Fruit fly (Drosophila melanogaster): ENCODE results near the gene CG13887.

CG13887 gene

DNA sequence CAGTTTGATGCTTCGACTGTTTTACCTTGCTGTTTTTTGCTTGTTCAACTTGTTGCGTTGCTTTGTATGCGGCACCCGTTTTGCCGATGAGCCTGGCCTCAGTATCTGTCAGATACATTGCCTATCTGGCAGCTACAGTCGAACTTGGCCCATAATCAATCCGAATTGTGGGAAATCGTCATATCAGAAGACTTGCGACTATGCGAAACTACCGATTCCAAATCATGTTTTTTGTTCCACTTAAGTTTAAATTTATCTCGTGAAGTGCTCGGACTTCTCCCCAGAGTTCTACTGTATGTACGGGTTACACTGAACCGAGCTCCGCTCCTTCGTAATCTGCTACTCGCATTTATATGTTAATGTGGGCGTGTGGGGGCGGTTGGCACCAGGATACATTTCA is 46.6 kb downstream of the CG13887 start (continued):
- peak; percentile 23 for TF ChIP-seq Fer3 (tag; optimal IDR thresholded peaks at IDR 0.05)
- 0 out of 2 replicates have a peak, but pooled peaks have one; percentile 16 for TF ChIP-seq MBD-R2 (GFP tag; IDR thresholded peaks at IDR 0.05)
- TF ChIP-seq CG9609 (GFP tag; optimal IDR thresholded peaks at IDR 0.05), result no peak
- TF ChIP-seq dysf (GFP tag; IDR thresholded peaks at IDR 0.05), result peak; percentile 40; the same call in 1 of the 3 replicates
- no peak for TF ChIP-seq pita (GFP tag; optimal IDR thresholded peaks at IDR 0.05)
- no peak for TF ChIP-seq CG6791 (GFP tag; IDR thresholded peaks at IDR 0.05; ENCODE audit: partially characterized antibody)
- no peak for TF ChIP-seq gem (tag; optimal IDR thresholded peaks at IDR 0.05)
- TF ChIP-seq gce (GFP tag; IDR thresholded peaks at IDR 0.05), result no peak
- TF ChIP-seq CG10209 (GFP tag; optimal IDR thresholded peaks at IDR 0.05), result no peak
- no peak for TF ChIP-seq CG1832 (GFP tag; optimal IDR thresholded peaks at IDR 0.05)
- TF ChIP-seq CG12769 (tag; optimal IDR thresholded peaks at IDR 0.05), result no peak
- no peak for TF ChIP-seq bcd (GFP tag; optimal IDR thresholded peaks at IDR 0.05)
- no peak for TF ChIP-seq inv (GFP tag; IDR thresholded peaks at IDR 0.05; ENCODE audit: partially characterized antibody)
- TF ChIP-seq CG3065 (GFP tag; optimal IDR thresholded peaks at IDR 0.05), result no peak
- TF ChIP-seq lab (GFP tag; optimal IDR thresholded peaks at IDR 0.05), result peak; percentile 46
- TF ChIP-seq GATAe (GFP tag; conservative IDR thresholded peaks at IDR 0.05), result 0 out of 2 replicates have a peak, but pooled peaks have one; percentile 10
- TF ChIP-seq Ada2b (GFP tag; IDR thresholded peaks at IDR 0.05), result no peak
- peak; percentile 66 for TF ChIP-seq Rfx (GFP tag; IDR thresholded peaks at IDR 0.05)
- no peak for TF ChIP-seq Fer1 (GFP tag; optimal IDR thresholded peaks at IDR 0.05)
- no peak for TF ChIP-seq NC2α (GFP tag; optimal IDR thresholded peaks at IDR 0.05)
- peak; percentile 23; the same call in 1 of the 2 replicates for TF ChIP-seq sob (GFP tag; IDR thresholded peaks at IDR 0.05)
- no peak for TF ChIP-seq CG2875 (GFP tag; optimal IDR thresholded peaks at IDR 0.05)
- TF ChIP-seq lov (optimal IDR thresholded peaks at IDR 0.05), result no peak
- no peak for TF ChIP-seq lov (GFP tag; IDR thresholded peaks at IDR 0.05)
- no peak for TF ChIP-seq CG15514 (GFP tag; optimal IDR thresholded peaks at IDR 0.05)
- no peak for TF ChIP-seq CG11696 (GFP tag; IDR thresholded peaks at IDR 0.05)
- peak; percentile 13; the same call in 1 of the 3 replicates for TF ChIP-seq zfh1 (GFP tag; IDR thresholded peaks at IDR 0.05)
- no peak for TF ChIP-seq HmgD (GFP tag; optimal IDR thresholded peaks at IDR 0.05)
- TF ChIP-seq kay (GFP tag; optimal IDR thresholded peaks at IDR 0.05), result no peak
- no peak for TF ChIP-seq CG8944 (GFP tag; optimal IDR thresholded peaks at IDR 0.05)
- TF ChIP-seq CG6683 (GFP tag; optimal IDR thresholded peaks at IDR 0.05), result no peak
- TF ChIP-seq CG18764 (GFP tag; optimal IDR thresholded peaks at IDR 0.05), result no peak
- no peak for TF ChIP-seq CG4360 (GFP tag; IDR thresholded peaks at IDR 0.05)
- no peak for TF ChIP-seq CG12155 (GFP tag; optimal IDR thresholded peaks at IDR 0.05)
- peak; percentile 15 for TF ChIP-seq CG3281 (GFP tag; optimal IDR thresholded peaks at IDR 0.05)
- TF ChIP-seq Taf1 (GFP tag; IDR thresholded peaks at IDR 0.05), result peak; percentile 7; the same call in 1 of the 2 replicates
- no peak for TF ChIP-seq stc (GFP tag; IDR thresholded peaks at IDR 0.05)
- TF ChIP-seq Med (GFP tag), result peak; percentile 84
- TF ChIP-seq Gug (GFP tag; IDR thresholded peaks at IDR 0.05), result no peak
- no peak for TF ChIP-seq PHDP (tag; optimal IDR thresholded peaks at IDR 0.05)
- TF ChIP-seq CG7928 (GFP tag; optimal IDR thresholded peaks at IDR 0.05), result no peak
- no peak for TF ChIP-seq CG2712 (tag; optimal IDR thresholded peaks at IDR 0.05)
- TF ChIP-seq Doc2 (GFP tag; IDR thresholded peaks at IDR 0.05), result no peak
- no peak for TF ChIP-seq crc (GFP tag; optimal IDR thresholded peaks at IDR 0.05)
- peak; percentile 5 for TF ChIP-seq CG2120 (GFP tag; optimal IDR thresholded peaks at IDR 0.05)
- no peak for TF ChIP-seq CG15479 (GFP tag; optimal IDR thresholded peaks at IDR 0.05)
- no peak for TF ChIP-seq al (GFP tag; IDR thresholded peaks at IDR 0.05)
- TF ChIP-seq CG31224 (GFP tag; IDR thresholded peaks at IDR 0.05), result 0 out of 2 replicates have a peak, but pooled peaks have one; percentile 25
- TF ChIP-seq CG13624 (GFP tag; optimal IDR thresholded peaks at IDR 0.05), result no peak
- no peak for TF ChIP-seq Hmr (GFP tag; optimal IDR thresholded peaks at IDR 0.05)
- TF ChIP-seq CG2129 (GFP tag; IDR thresholded peaks at IDR 0.05; ENCODE audit: partially characterized antibody), result no peak
- peak in 1 of 2 experiments; percentile 8 for TF ChIP-seq dpn (GFP tag; optimal IDR thresholded peaks at IDR 0.05)
